Fruit fly (Drosophila melanogaster) whole organism, wandering third instar larva: ENCODE data around the gene RpL23A.

ENCODE experiments used
- Abd-B ChIP-seq: fragments of >200 bp; optimal IDR thresholded peaks from 2 replicates; lab custom pipeline; 2017; ENCODE audit warnings: missing biosample characterization, missing genetic modification characterization
- CG32264 ChIP-seq: fragments of 200-800 bp; sonication (Bioruptor generic); optimal IDR thresholded peaks from 2 replicates; lab custom pipeline; 2016; ENCODE audit warnings: missing biosample characterization, missing genetic modification characterization
- CG9705 ChIP-seq: fragments of 200-800 bp; sonication (Bioruptor generic); optimal IDR thresholded peaks from 2 replicates; lab custom pipeline; 2018; ENCODE audit warnings: missing biosample characterization, mild to moderate bottlenecking, missing genetic modification characterization
- CrebA ChIP-seq: fragments of 200-800 bp; sonication (Bioruptor generic); optimal IDR thresholded peaks from 2 replicates; lab custom pipeline; 2016; ENCODE audit warnings: missing biosample characterization, mild to moderate bottlenecking, missing genetic modification characterization, borderline replicate concordance
- Dfd ChIP-seq: fragments of >200 bp; optimal IDR thresholded peaks from 2 replicates; lab custom pipeline; 2017; ENCODE audit warnings: missing biosample characterization, missing genetic modification characterization
- Dif ChIP-seq: fragments of 200-275, 200-300 bp; sonication (Bioruptor generic); optimal IDR thresholded peaks from 2 replicates; lab custom pipeline; 2018; ENCODE audit warnings: missing biosample characterization, missing genetic modification characterization; ENCODE audit not compliant: partially characterized antibody
- GATAd ChIP-seq: sonication (Bioruptor generic); optimal IDR thresholded peaks from 2 replicates; lab custom pipeline; 2016; ENCODE audit warnings: missing biosample characterization, missing genetic modification characterization
- HLH106 ChIP-seq: fragments of 200-800 bp; optimal IDR thresholded peaks from 3 replicates; lab custom pipeline; 2019; ENCODE audit warnings: missing biosample characterization, mild to moderate bottlenecking, missing genetic modification characterization, moderate library complexity
- Hnf4 ChIP-seq: fragments of 200-800 bp; sonication (Bioruptor generic); optimal IDR thresholded peaks from 2 replicates; lab custom pipeline; 2016; ENCODE audit warnings: missing biosample characterization, mild to moderate bottlenecking, missing genetic modification characterization
- Hr78 ChIP-seq: fragments of >200 bp; optimal IDR thresholded peaks from 2 replicates; lab custom pipeline; 2017; ENCODE audit warnings: missing biosample characterization, missing genetic modification characterization
- Hr83 ChIP-seq: fragments of 200-300 bp; sonication (Bioruptor generic); optimal IDR thresholded peaks from 2 replicates; lab custom pipeline; 2016; ENCODE audit warnings: missing biosample characterization, mild to moderate bottlenecking, missing genetic modification characterization, moderate library complexity; ENCODE audit not compliant: poor library complexity, severe bottlenecking
- Jra ChIP-seq: sonication (Bioruptor generic); optimal IDR thresholded peaks from 2 replicates; lab custom pipeline; 2016; ENCODE audit warnings: missing biosample characterization, missing genetic modification characterization
- Mio ChIP-seq: sonication (Bioruptor generic); optimal IDR thresholded peaks from 2 replicates; lab custom pipeline; 2016; ENCODE audit warnings: missing biosample characterization, missing genetic modification characterization
- Myc ChIP-seq: fragments of >200 bp; optimal IDR thresholded peaks from 2 replicates; lab custom pipeline; 2017
- N ChIP-seq: fragments of >200 bp; optimal IDR thresholded peaks from 2 replicates; lab custom pipeline; 2018; ENCODE audit warnings: missing biosample characterization, missing external identifiers, missing genetic modification characterization
- OdsH ChIP-seq: fragments of 200-800 bp; sonication (Bioruptor generic); optimal IDR thresholded peaks from 2 replicates; lab custom pipeline; 2016; ENCODE audit warnings: missing biosample characterization, mild to moderate bottlenecking, missing genetic modification characterization
- Rel ChIP-seq, 2 experiments: fragments of 200-800 bp; sonication (Bioruptor generic) in 1 of 2; optimal IDR thresholded peaks; 2 replicates in 1 of 2; 3 replicates in 1 of 2; lab custom pipeline; 2016 to 2019; ENCODE audit warnings: mild to moderate bottlenecking in 2 of 2, missing biosample characterization in 2 of 2, missing genetic modification characterization in 2 of 2, moderate library complexity in 1 of 2
- Sp1 ChIP-seq: fragments of 200-800 bp; sonication (Bioruptor generic); optimal IDR thresholded peaks from 3 replicates; lab custom pipeline; 2019; ENCODE audit warnings: missing biosample characterization, mild to moderate bottlenecking, missing genetic modification characterization, moderate library complexity
- Vsx2 ChIP-seq: fragments of 200-300, 225-300 bp; sonication (Bioruptor generic); optimal IDR thresholded peaks from 2 replicates; lab custom pipeline; 2018; ENCODE audit warnings: missing biosample characterization, missing genetic modification characterization; ENCODE audit not compliant: partially characterized antibody
- br ChIP-seq: fragments of 200-800 bp; sonication (Bioruptor generic); optimal IDR thresholded peaks from 2 replicates; lab custom pipeline; 2016; ENCODE audit warnings: missing biosample characterization, missing genetic modification characterization
- brk ChIP-seq: fragments of 200-800 bp; sonication (Bioruptor generic); optimal IDR thresholded peaks from 2 replicates; lab custom pipeline; 2016; ENCODE audit warnings: missing biosample characterization, mild to moderate bottlenecking, missing genetic modification characterization
- dl ChIP-seq, 2 experiments: fragments of 175-275, 200-275 bp in 1 of 2; fragments of 200-275 bp in 1 of 2; sonication (Bioruptor generic); optimal IDR thresholded peaks; lab custom pipeline; 2018; ENCODE audit warnings: mild to moderate bottlenecking in 2 of 2, missing biosample characterization in 2 of 2, missing genetic modification characterization in 2 of 2, moderate library complexity in 2 of 2; ENCODE audit not compliant: partially characterized antibody in 2 of 2, insufficient read depth in 1 of 2
- dmrt93B ChIP-seq: fragments of 200-800 bp; sonication (Bioruptor generic); optimal IDR thresholded peaks from 2 replicates; lab custom pipeline; 2018; ENCODE audit warnings: missing biosample characterization, mild to moderate bottlenecking, missing genetic modification characterization
- dsf ChIP-seq: sonication (Bioruptor generic); optimal IDR thresholded peaks from 2 replicates; lab custom pipeline; 2016; ENCODE audit warnings: missing biosample characterization, missing genetic modification characterization, borderline replicate concordance
- ey ChIP-seq: fragments of 200-800 bp; sonication (Bioruptor generic); optimal IDR thresholded peaks from 2 replicates; lab custom pipeline; 2016; ENCODE audit warnings: missing biosample characterization, missing genetic modification characterization
- foxo ChIP-seq, 2 experiments: fragments of 200-800 bp; sonication (Bioruptor generic); optimal IDR thresholded peaks; 2 replicates in 1 of 2; 3 replicates in 1 of 2; lab custom pipeline; 2016 to 2017; ENCODE audit warnings: missing biosample characterization in 2 of 2, missing genetic modification characterization in 2 of 2
- fru ChIP-seq: fragments of 200-800 bp; sonication (Bioruptor generic); optimal IDR thresholded peaks from 3 replicates; lab custom pipeline; 2016; ENCODE audit warnings: missing biosample characterization, mild to moderate bottlenecking, missing genetic modification characterization
- h ChIP-seq: fragments of 200-800 bp; sonication (Bioruptor generic); optimal IDR thresholded peaks from 3 replicates; lab custom pipeline; 2016; ENCODE audit warnings: missing biosample characterization, mild to moderate bottlenecking, missing genetic modification characterization
- jim ChIP-seq: fragments of 175-275, 200-325 bp; sonication (Bioruptor generic); optimal IDR thresholded peaks from 2 replicates; lab custom pipeline; 2016; ENCODE audit warnings: missing biosample characterization, mild to moderate bottlenecking, missing genetic modification characterization
- lola ChIP-seq: fragments of >200 bp; optimal IDR thresholded peaks from 2 replicates; lab custom pipeline; 2017; ENCODE audit warnings: missing biosample characterization, missing genetic modification characterization
- pan ChIP-seq: fragments of >200 bp; optimal IDR thresholded peaks from 2 replicates; lab custom pipeline; 2017
- psq ChIP-seq: fragments of 200-800 bp; sonication (Bioruptor generic); optimal IDR thresholded peaks from 3 replicates; lab custom pipeline; 2017; ENCODE audit warnings: missing biosample characterization, mild to moderate bottlenecking, missing genetic modification characterization, moderate library complexity
- rgr ChIP-seq: fragments of 200-800 bp; sonication (Bioruptor generic); optimal IDR thresholded peaks from 3 replicates; lab custom pipeline; 2016; ENCODE audit warnings: missing biosample characterization, mild to moderate bottlenecking, missing genetic modification characterization
- sage ChIP-seq: fragments of 200-800 bp; sonication (Bioruptor generic); optimal IDR thresholded peaks from 2 replicates; lab custom pipeline; 2016; ENCODE audit warnings: missing biosample characterization, mild to moderate bottlenecking, missing genetic modification characterization
- sv ChIP-seq: fragments of 200-800 bp; sonication (Bioruptor generic); optimal IDR thresholded peaks from 3 replicates; lab custom pipeline; 2016; ENCODE audit warnings: missing biosample characterization, missing genetic modification characterization
- tai ChIP-seq: sonication (Bioruptor generic); optimal IDR thresholded peaks from 2 replicates; lab custom pipeline; 2016; ENCODE audit warnings: missing biosample characterization, missing genetic modification characterization
- usp ChIP-seq: fragments of >200 bp; optimal IDR thresholded peaks from 2 replicates; lab custom pipeline; 2017; ENCODE audit warnings: missing biosample characterization, missing genetic modification characterization
- woc ChIP-seq: sonication (Bioruptor generic); optimal IDR thresholded peaks from 2 replicates; lab custom pipeline; 2016; ENCODE audit warnings: missing biosample characterization, mild to moderate bottlenecking, missing genetic modification characterization

Gene RpL23A

DNA sequence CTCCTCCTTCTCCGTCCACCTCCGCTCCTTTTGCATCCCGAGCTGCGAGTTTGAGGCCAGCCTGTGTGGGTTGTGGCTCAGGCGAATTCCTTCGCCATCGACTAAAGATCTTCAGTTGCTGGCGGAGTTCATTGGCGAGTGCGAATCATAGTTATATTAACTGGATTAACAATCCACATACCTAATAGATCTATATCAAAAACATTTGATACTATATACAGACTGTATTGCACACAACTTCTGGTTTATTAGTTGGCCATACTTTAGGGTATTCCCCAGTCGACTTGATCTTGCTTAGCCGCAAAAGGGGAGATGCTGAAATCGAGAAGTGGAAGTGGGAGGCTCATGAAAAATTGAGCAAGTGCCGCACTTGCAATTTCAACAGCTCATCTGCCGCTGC, 24.4 kb upstream of the RpL23A start:
- TF ChIP-seq Mio (GFP tag; lab: Kevin White, UChicago) (no peak), Hnf4 (GFP tag; lab: Kevin White, UChicago) (no peak), h (peak; percentile 37)

DNA sequence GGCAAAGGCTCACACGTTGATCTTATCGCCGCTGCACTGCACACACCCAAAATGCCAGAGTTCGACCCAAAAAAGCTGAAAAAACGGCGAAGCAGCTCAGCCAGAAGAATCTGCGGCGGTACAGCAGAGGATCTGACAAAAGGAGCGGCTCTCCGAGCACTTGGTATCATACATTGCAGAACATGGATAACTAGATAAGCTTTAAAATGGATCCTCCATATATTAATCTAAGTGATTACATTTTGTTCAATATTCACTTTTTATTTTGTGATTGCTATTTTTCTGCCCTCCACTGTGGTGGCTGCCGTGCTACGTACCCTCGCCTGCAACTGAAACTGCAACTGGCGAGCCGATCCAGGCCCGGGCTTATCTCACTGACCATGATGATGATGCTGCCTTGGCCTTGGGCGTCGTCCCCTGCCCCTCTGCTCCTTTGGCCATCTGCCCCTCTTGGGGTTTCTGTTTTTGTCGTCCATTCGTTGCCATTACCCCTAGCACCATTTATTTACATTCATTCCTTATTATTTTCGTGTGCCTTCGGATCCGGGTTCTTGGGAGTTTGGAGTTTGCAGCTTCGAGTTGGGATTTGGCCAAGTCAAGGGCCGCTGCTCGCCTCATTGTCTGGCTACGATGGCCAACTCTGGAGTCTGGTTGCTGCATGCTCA, 23.8 kb upstream of the RpL23A start:
- TF ChIP-seq dmrt93B (GFP tag; lab: Kevin White, UChicago) (peak; percentile 84), CG32264 (GFP tag; lab: Kevin White, UChicago) (peak; percentile 79), usp (GFP tag; lab: Kevin White, UChicago) (no peak), ey (GFP tag; lab: Kevin White, UChicago) (peak; percentile 90), HLH106 (peak; percentile 85), Hr83 (GFP tag; lab: Kevin White, UChicago) (no peak), sage (GFP tag; lab: Kevin White, UChicago) (peak; percentile 51), OdsH (peak; percentile 91), lola (no peak), br (peak; percentile 93), Rel (GFP tag; optimal IDR thresholded peaks at IDR 0.05; lab: Kevin White, UChicago) (peak; percentile 24), Rel (tag; optimal IDR thresholded peaks at IDR 0.05; lab: Kevin White, UChicago) (peak; percentile 22), Myc (lab: Kevin White, UChicago) (no peak), h (peak; percentile 84), psq (GFP tag; lab: Kevin White, UChicago) (peak; percentile 95), GATAd (GFP tag; lab: Kevin White, UChicago) (no peak), fru (GFP tag; lab: Kevin White, UChicago) (peak; percentile 94), foxo (GFP tag; optimal IDR thresholded peaks at IDR 0.05; lab: Kevin White, UChicago) (peak; percentile 23 to 91), brk (GFP tag; lab: Kevin White, UChicago) (peak; percentile 66), woc (peak; percentile 86), rgr (GFP tag; lab: Kevin White, UChicago) (peak; percentile 91), sv (no peak), CrebA (GFP tag; lab: Kevin White, UChicago) (peak; percentile 33), N (GFP tag; lab: Kevin White, UChicago) (no peak), Hnf4 (GFP tag; lab: Kevin White, UChicago) (peak; percentile 78), CG9705 (GFP tag; lab: Kevin White, UChicago) (peak; percentile 68), Abd-B (GFP tag; lab: Kevin White, UChicago) (no peak), Dif (no peak), Jra (GFP tag; lab: Kevin White, UChicago) (peak; percentile 55), Sp1 (peak; percentile 88), dsf (GFP tag; lab: Kevin White, UChicago) (peak; percentile 38), Mio (GFP tag; lab: Kevin White, UChicago) (no peak), tai (GFP tag; lab: Kevin White, UChicago) (no peak)

DNA sequence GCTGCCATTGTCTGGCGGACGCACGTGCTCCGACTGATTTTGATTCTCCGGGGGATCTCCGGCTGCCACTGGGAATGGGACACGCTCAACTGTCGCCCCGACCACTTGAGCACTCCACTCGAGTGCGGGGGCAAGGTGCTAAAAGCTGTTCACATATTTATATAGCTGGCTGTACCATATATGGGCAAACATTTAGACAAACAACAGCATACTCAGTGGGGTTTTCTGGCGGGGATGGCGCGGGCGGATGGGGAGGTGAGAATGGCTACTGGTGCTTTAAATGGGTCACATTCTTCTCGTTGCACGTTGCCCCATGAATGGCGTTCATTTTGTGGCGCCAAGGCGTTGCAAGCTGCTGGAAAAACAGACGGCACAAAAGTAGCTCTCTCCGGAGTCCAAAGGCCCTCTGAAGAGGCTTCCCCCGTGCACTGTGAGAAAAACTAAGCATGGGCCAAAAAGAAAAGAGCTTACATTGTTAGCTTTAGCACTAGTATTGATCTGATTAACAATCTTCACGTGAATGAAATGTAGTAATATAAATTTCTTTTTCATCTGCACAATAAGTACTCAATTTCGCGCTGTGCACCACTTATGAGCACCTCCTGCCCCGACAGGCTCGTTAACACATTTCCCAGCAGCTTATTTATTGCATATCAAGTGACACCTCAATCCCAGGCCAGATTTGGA, 22.4 kb upstream of the RpL23A start:
- TF ChIP-seq CrebA (GFP tag; lab: Kevin White, UChicago) (no peak), fru (GFP tag; lab: Kevin White, UChicago) (peak; percentile 51), h (peak; percentile 71), CG9705 (GFP tag; lab: Kevin White, UChicago) (no peak), HLH106 (peak; percentile 45), brk (GFP tag; lab: Kevin White, UChicago) (no peak), Mio (GFP tag; lab: Kevin White, UChicago) (no peak), Hr78 (no peak), CG32264 (GFP tag; lab: Kevin White, UChicago) (no peak), br (peak; percentile 48), Myc (lab: Kevin White, UChicago) (no peak), ey (GFP tag; lab: Kevin White, UChicago) (peak; percentile 45), Vsx2 (no peak), Abd-B (GFP tag; lab: Kevin White, UChicago) (no peak), dsf (GFP tag; lab: Kevin White, UChicago) (no peak), usp (GFP tag; lab: Kevin White, UChicago) (no peak), foxo (GFP tag; optimal IDR thresholded peaks at IDR 0.05; lab: Kevin White, UChicago) (peak in 1 of 2 experiments; percentile 63), pan (lab: Kevin White, UChicago) (no peak), sv (no peak), woc (peak; percentile 15), Sp1 (peak; percentile 20), psq (GFP tag; lab: Kevin White, UChicago) (no peak), GATAd (GFP tag; lab: Kevin White, UChicago) (no peak), dl (GFP tag; optimal IDR thresholded peaks at IDR 0.05; lab: Kevin White, UChicago; ENCODE audit: insufficient read depth in 1 of 2, partially characterized antibody in 2 of 2) (no peak), Rel (GFP tag; optimal IDR thresholded peaks at IDR 0.05; lab: Kevin White, UChicago) (no peak), Rel (tag; optimal IDR thresholded peaks at IDR 0.05; lab: Kevin White, UChicago) (no peak), Dfd (GFP tag; lab: Kevin White, UChicago) (no peak), N (GFP tag; lab: Kevin White, UChicago) (no peak), Jra (GFP tag; lab: Kevin White, UChicago) (no peak), Hnf4 (GFP tag; lab: Kevin White, UChicago) (peak; percentile 19), lola (no peak), dmrt93B (GFP tag; lab: Kevin White, UChicago) (peak; percentile 34), tai (GFP tag; lab: Kevin White, UChicago) (no peak), Dif (no peak), rgr (GFP tag; lab: Kevin White, UChicago) (peak; percentile 46), OdsH (peak; percentile 8), jim (GFP tag; lab: Kevin White, UChicago) (peak; percentile 14)
